Worm (Caenorhabditis elegans): Measurements from ENCODE around the gene Y71H2B.11.

The Y71H2B.11 gene

ce11 chrIII:2576360-2577259 is 27.2 kb upstream of the Y71H2B.11 start (continued):
- TF ChIP-seq mab-9 (GFP tag; IDR thresholded peaks at IDR 0.05) (no peak), ztf-4 (tag; optimal IDR thresholded peaks at IDR 0.05) (no peak), ama-1 (optimal IDR thresholded peaks at IDR 0.05) (no peak), unc-130 (tag; optimal IDR thresholded peaks at IDR 0.05) (peak; percentile 1), jun-1 (tag; optimal IDR thresholded peaks at IDR 0.05) (no peak), fkh-10 (GFP tag; optimal IDR thresholded peaks at IDR 0.05) (peak; percentile 12), zag-1 (tag; optimal IDR thresholded peaks at IDR 0.05) (no peak), hlh-17 (GFP tag; optimal IDR thresholded peaks at IDR 0.05; ENCODE audit: borderline replicate concordance) (no peak), egl-27 (tag; optimal IDR thresholded peaks at IDR 0.05) (no peak), irx-1 (tag; optimal IDR thresholded peaks at IDR 0.05) (no peak), nhr-11 (tag; optimal IDR thresholded peaks at IDR 0.05) (no peak), skn-1 (tag; optimal IDR thresholded peaks at IDR 0.05) (no peak), snu-23 (GFP tag; optimal IDR thresholded peaks at IDR 0.05) (peak; percentile 64), sup-37 (GFP tag; optimal IDR thresholded peaks at IDR 0.05) (no peak), sox-4 (tag; optimal IDR thresholded peaks at IDR 0.05) (no peak), lin-39 (tag; optimal IDR thresholded peaks at IDR 0.05) (no peak), ceh-8 (GFP tag; optimal IDR thresholded peaks at IDR 0.05) (no peak), nhr-77 (tag; optimal IDR thresholded peaks at IDR 0.05) (peak; percentile 39), nhr-12 (tag; optimal IDR thresholded peaks at IDR 0.05) (no peak), lin-15B (tag; optimal IDR thresholded peaks at IDR 0.05) (peak; percentile 28), elt-3 (tag; optimal IDR thresholded peaks at IDR 0.05) (no peak), nhr-237 (tag; optimal IDR thresholded peaks at IDR 0.05) (peak; percentile 24), dpl-1 (GFP tag; optimal IDR thresholded peaks at IDR 0.05) (peak in 2 of 3 experiments; percentile 57 to 66), nhr-19 (GFP tag; conservative IDR thresholded peaks at IDR 0.05) (no peak), nhr-20 (tag; optimal IDR thresholded peaks at IDR 0.05) (peak; percentile 18), tlp-1 (tag; optimal IDR thresholded peaks at IDR 0.05) (no peak), alr-1 (tag; optimal IDR thresholded peaks at IDR 0.05; ENCODE audit: borderline replicate concordance) (no peak), pax-3 (tag; optimal IDR thresholded peaks at IDR 0.05) (no peak), unc-98 (GFP tag; IDR thresholded peaks at IDR 0.05) (no peak), hlh-4 (tag; optimal IDR thresholded peaks at IDR 0.05) (no peak), pag-3 (tag; optimal IDR thresholded peaks at IDR 0.05; ENCODE audit: borderline replicate concordance, insufficient read depth) (no peak), swsn-7 (tag; optimal IDR thresholded peaks at IDR 0.05) (peak; percentile 32), tbx-2 (tag; optimal IDR thresholded peaks at IDR 0.05) (peak; percentile 38), lin-14 (GFP tag; optimal IDR thresholded peaks at IDR 0.05) (peak; percentile 88), sptf-1 (tag; optimal IDR thresholded peaks at IDR 0.05) (no peak), elt-2 (tag; optimal IDR thresholded peaks at IDR 0.05) (no peak), ceh-88 (GFP tag; IDR thresholded peaks at IDR 0.05) (no peak), F16B12.6 (tag; optimal IDR thresholded peaks at IDR 0.05) (no peak), ces-1 (GFP tag; optimal IDR thresholded peaks at IDR 0.05) (no peak), dsc-1 (tag; optimal IDR thresholded peaks at IDR 0.05) (peak; percentile 35), nhr-90 (tag; optimal IDR thresholded peaks at IDR 0.05; ENCODE audit: poor library complexity) (no peak), mef-2 (tag; optimal IDR thresholded peaks at IDR 0.05) (no peak), nhr-28 (tag; optimal IDR thresholded peaks at IDR 0.05) (no peak), unc-30 (tag; optimal IDR thresholded peaks at IDR 0.05) (no peak), aly-2 (tag; optimal IDR thresholded peaks at IDR 0.05) (no peak), grh-1 (GFP tag; IDR thresholded peaks at IDR 0.05) (no peak), efl-1 (optimal IDR thresholded peaks at IDR 0.05) (peak; percentile 60 to 68), efl-1 (GFP tag; optimal IDR thresholded peaks at IDR 0.05 in 1 of 2) (peak; percentile 32 to 95), rnt-1 (tag; optimal IDR thresholded peaks at IDR 0.05) (no peak)
